Fruit fly (Drosophila melanogaster): ENCODE data around the gene Inx2.

- TF ChIP-seq pan (optimal IDR thresholded peaks at IDR 0.05), result no peak
- no peak for TF ChIP-seq psq (optimal IDR thresholded peaks at IDR 0.05)
- peak; percentile 78 for TF ChIP-seq Dll (optimal IDR thresholded peaks at IDR 0.05)
- TF ChIP-seq EcR (GFP tag; optimal IDR thresholded peaks at IDR 0.05), result peak in 1 of 2 experiments; percentile 1
These were observed at the start of gene Inx2 for dm6 chrX:6998492-6998852.
